Worm (Caenorhabditis elegans) whole organism, L3 larva: ENCODE results near the gene srr-3.

Source experiments
- R02D3.7 ChIP-seq: fragments of 150-350 bp; optimal IDR thresholded peaks from 2 replicates; lab custom pipeline; 2014; ENCODE audit warnings: missing biosample characterization, missing genetic modification characterization
- ceh-16 ChIP-seq: sonication (generic microtip); optimal IDR thresholded peaks from 2 replicates; lab custom pipeline; 2017; ENCODE audit warnings: missing biosample characterization, missing genetic modification characterization
- ceh-28 ChIP-seq: fragments of 150-350 bp; optimal IDR thresholded peaks from 2 replicates; lab custom pipeline; 2014; ENCODE audit warnings: missing biosample characterization, missing genetic modification reagents, missing genetic modification characterization
- ceh-82 ChIP-seq: fragments of 150-350 bp; optimal IDR thresholded peaks from 2 replicates; lab custom pipeline; 2014; ENCODE audit warnings: missing biosample characterization, missing genetic modification characterization
- ceh-9 ChIP-seq: sonication (generic microtip); optimal IDR thresholded peaks from 2 replicates; lab custom pipeline; 2018; ENCODE audit warnings: missing biosample characterization, missing genetic modification characterization
- daf-12 ChIP-seq: fragments of 150-350 bp; optimal IDR thresholded peaks from 2 replicates; lab custom pipeline; 2014; ENCODE audit warnings: missing biosample characterization, missing genetic modification reagents, missing genetic modification characterization
- egl-27 ChIP-seq: sonication (generic microtip); optimal IDR thresholded peaks from 4 replicates; lab custom pipeline; 2017; ENCODE audit warnings: missing biosample characterization, missing genetic modification reagents, missing genetic modification characterization
- egl-5 ChIP-seq: fragments of 150-350 bp; optimal IDR thresholded peaks from 2 replicates; lab custom pipeline; 2017; ENCODE audit warnings: missing biosample characterization, missing genetic modification reagents, missing genetic modification characterization, inconsistent platforms
- elt-1 ChIP-seq: fragments of 150-350 bp; optimal IDR thresholded peaks from 2 replicates; lab custom pipeline; 2014; ENCODE audit warnings: missing biosample characterization, missing genetic modification characterization
- elt-2 ChIP-seq: sonication (generic microtip); optimal IDR thresholded peaks from 2 replicates; lab custom pipeline; 2016; ENCODE audit warnings: missing genetic modification reagents, mild to moderate bottlenecking, missing genetic modification characterization, missing compliant biosample characterization
- elt-3 ChIP-seq, 3 experiments: fragments of 150-350 bp in 1 of 3; sonication (generic microtip) in 2 of 3; optimal IDR thresholded peaks; 2 replicates in 2 of 3; 4 replicates in 1 of 3; lab custom pipeline; 2014 to 2017; ENCODE audit warnings: missing biosample characterization in 3 of 3, missing genetic modification characterization in 3 of 3
- eor-1 ChIP-seq, 2 experiments: fragments of 150-350 bp; optimal IDR thresholded peaks; 2 replicates each; lab custom pipeline; 2014 to 2018; ENCODE audit warnings: missing biosample characterization in 2 of 2, missing genetic modification characterization in 2 of 2
- fkh-10 ChIP-seq: sonication (generic microtip); optimal IDR thresholded peaks from 2 replicates; lab custom pipeline; 2017; ENCODE audit warnings: missing biosample characterization, missing genetic modification reagents, missing genetic modification characterization
- fkh-2 ChIP-seq: fragments of 150-350 bp; optimal IDR thresholded peaks from 2 replicates; lab custom pipeline; 2014; ENCODE audit warnings: missing biosample characterization, missing genetic modification reagents, missing genetic modification characterization
- fos-1 ChIP-seq: fragments of 150-350 bp; optimal IDR thresholded peaks from 2 replicates; lab custom pipeline; 2014; ENCODE audit warnings: missing biosample characterization, missing genetic modification characterization
- hmg-11 ChIP-seq: sonication (generic microtip); optimal IDR thresholded peaks from 2 replicates; lab custom pipeline; 2016; ENCODE audit warnings: missing genetic modification characterization, missing compliant biosample characterization
- jun-1 ChIP-seq: fragments of 150-350 bp; optimal IDR thresholded peaks from 2 replicates; lab custom pipeline; 2014; ENCODE audit warnings: missing biosample characterization, missing genetic modification reagents, missing genetic modification characterization
- lin-15B ChIP-seq: fragments of 150-350 bp; optimal IDR thresholded peaks from 2 replicates; lab custom pipeline; 2014; ENCODE audit warnings: missing biosample characterization, missing genetic modification characterization
- mdl-1 ChIP-seq: fragments of 150-350 bp; optimal IDR thresholded peaks from 2 replicates; lab custom pipeline; 2014; ENCODE audit warnings: missing biosample characterization, missing genetic modification characterization
- mml-1 ChIP-seq: fragments of 150-350 bp; sonication (generic microtip); optimal IDR thresholded peaks from 3 replicates; lab custom pipeline; 2014; ENCODE audit warnings: missing biosample characterization, missing genetic modification characterization
- nfya-1 ChIP-seq: sonication (generic microtip); optimal IDR thresholded peaks from 2 replicates; lab custom pipeline; 2017; ENCODE audit warnings: missing genetic modification characterization, mild to moderate bottlenecking, missing compliant biosample characterization, antibody characterized with exemption, moderate library complexity; ENCODE audit not compliant: insufficient read depth
- nhr-11 ChIP-seq: fragments of 150-350 bp; optimal IDR thresholded peaks from 2 replicates; lab custom pipeline; 2014; ENCODE audit warnings: missing biosample characterization, missing genetic modification characterization
- nhr-237 ChIP-seq: fragments of 150-350 bp; optimal IDR thresholded peaks from 2 replicates; lab custom pipeline; 2014; ENCODE audit warnings: missing biosample characterization, missing genetic modification characterization
- nhr-28 ChIP-seq: fragments of 150-350 bp; optimal IDR thresholded peaks from 2 replicates; lab custom pipeline; 2014; ENCODE audit warnings: missing biosample characterization, missing genetic modification characterization
- nhr-43 ChIP-seq: sonication (generic microtip); optimal IDR thresholded peaks from 2 replicates; lab custom pipeline; 2016; ENCODE audit warnings: mild to moderate bottlenecking, missing genetic modification characterization, missing compliant biosample characterization; ENCODE audit not compliant: poor library complexity, severe bottlenecking
- nhr-67 ChIP-seq: fragments of 150-350 bp; optimal IDR thresholded peaks from 2 replicates; lab custom pipeline; 2014; ENCODE audit warnings: missing biosample characterization, missing genetic modification characterization
- pqm-1 ChIP-seq: fragments of 150-350 bp; optimal IDR thresholded peaks from 2 replicates; lab custom pipeline; 2017; ENCODE audit warnings: missing biosample characterization, missing genetic modification characterization, inconsistent platforms
- sea-2 ChIP-seq: fragments of 150-350 bp; sonication (generic microtip); optimal IDR thresholded peaks from 4 replicates; lab custom pipeline; 2014; ENCODE audit warnings: missing biosample characterization, missing genetic modification reagents, missing genetic modification characterization
- skn-1 ChIP-seq: fragments of 150-350 bp; optimal IDR thresholded peaks from 2 replicates; lab custom pipeline; 2014; ENCODE audit warnings: missing biosample characterization, missing genetic modification characterization
- snpc-4 ChIP-seq: fragments of 150-350 bp; optimal IDR thresholded peaks from 2 replicates; lab custom pipeline; 2014; ENCODE audit warnings: missing biosample characterization, missing genetic modification characterization
- tbx-2 ChIP-seq: sonication (generic microtip); optimal IDR thresholded peaks from 2 replicates; lab custom pipeline; 2016; ENCODE audit warnings: mild to moderate bottlenecking, missing genetic modification characterization, missing compliant biosample characterization
- unc-39 ChIP-seq: sonication (generic microtip); optimal IDR thresholded peaks from 4 replicates; lab custom pipeline; 2017; ENCODE audit warnings: missing biosample characterization, missing genetic modification characterization
- unc-62 ChIP-seq: fragments of 150-350 bp; sonication (generic microtip); optimal IDR thresholded peaks from 4 replicates; lab custom pipeline; 2014; ENCODE audit warnings: missing biosample characterization, missing genetic modification reagents, missing genetic modification characterization
- zag-1 ChIP-seq: fragments of 150-350 bp; optimal IDR thresholded peaks from 2 replicates; lab custom pipeline; 2014; ENCODE audit warnings: missing biosample characterization, missing genetic modification characterization
- ztf-11 ChIP-seq: fragments of 150-350 bp; optimal IDR thresholded peaks from 2 replicates; lab custom pipeline; 2014; ENCODE audit warnings: missing biosample characterization, missing genetic modification characterization
- ztf-4 ChIP-seq: fragments of 150-350 bp; optimal IDR thresholded peaks from 2 replicates; lab custom pipeline; 2014; ENCODE audit warnings: missing biosample characterization, missing genetic modification characterization

The srr-3 gene

DNA sequence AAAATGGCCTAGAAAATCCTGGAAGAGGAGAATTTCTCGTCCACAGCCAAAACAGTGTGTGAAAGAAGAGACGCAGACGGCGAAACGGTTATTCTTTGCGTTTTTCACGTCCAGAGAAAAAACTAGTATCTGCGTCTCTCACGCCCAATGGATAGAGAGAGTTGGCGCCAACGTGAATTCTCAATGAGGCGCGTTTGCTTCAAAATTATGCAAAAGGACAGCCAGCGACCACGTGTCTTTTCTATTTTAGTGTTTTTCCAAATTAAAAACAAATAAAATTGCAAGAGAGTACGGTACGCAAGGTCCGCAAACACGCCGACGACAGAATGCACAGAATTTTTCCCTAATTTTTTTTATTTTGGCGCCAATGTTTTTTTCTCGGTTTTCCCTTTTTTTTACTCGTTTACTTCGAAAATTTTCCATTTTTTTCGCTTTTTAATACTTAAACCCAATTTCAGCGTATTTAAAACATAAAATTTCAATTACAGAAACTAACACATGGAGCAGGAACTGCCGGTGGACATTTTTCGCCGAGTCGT, 29.4 kb upstream of the srr-3 start, which contains the start of gene Y32B12B.2:
Gene Y32B12B.2, plus strand, starts transcription at position 489 of the 539 bp plus-strand sequence.
- no peak for TF ChIP-seq mdl-1 (tag; lab: Kevin White, UChicago)
- no peak for TF ChIP-seq skn-1 (tag; lab: Kevin White, UChicago)
- peak; percentile 73 for TF ChIP-seq lin-15B
- TF ChIP-seq elt-2 (tag; lab: Kevin White, UChicago), result peak; percentile 36
- TF ChIP-seq egl-27 (tag; lab: Kevin White, UChicago), result no peak
- TF ChIP-seq nfya-1 (tag; lab: Kevin White, UChicago), result peak; percentile 83

DNA sequence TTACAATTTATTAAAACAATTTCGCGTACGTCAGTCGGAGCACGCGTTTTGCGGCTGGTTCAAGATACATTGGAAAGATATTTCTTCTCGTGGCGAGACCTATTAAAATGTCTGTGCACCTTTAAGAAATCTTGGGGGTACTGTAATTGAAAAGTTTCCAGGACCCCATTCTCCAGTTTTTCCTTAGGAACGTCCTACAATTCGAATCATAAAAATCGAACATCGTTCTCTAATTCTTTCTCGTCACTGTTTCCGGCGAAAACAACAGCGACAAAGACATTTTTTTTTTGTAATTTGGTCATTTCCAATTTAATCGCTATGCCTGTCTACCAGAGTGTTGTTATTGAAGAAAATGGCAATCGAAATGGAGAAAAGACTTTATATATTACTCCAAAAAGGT, 28.1 kb upstream of the srr-3 start, which contains the start of gene Y32B12B.1:
Gene Y32B12B.1, plus strand, starts transcription at position 301 of the 400 bp plus-strand sequence.
- TF ChIP-seq egl-5 (no peak), unc-62 (GFP tag; lab: Kevin White, UChicago) (no peak), R02D3.7 (tag; lab: Kevin White, UChicago) (no peak), unc-39 (no peak), hmg-11 (no peak), fkh-2 (tag; lab: Kevin White, UChicago) (no peak), pqm-1 (tag; lab: Kevin White, UChicago) (no peak), sea-2 (no peak), zag-1 (tag; lab: Kevin White, UChicago) (no peak), elt-1 (no peak), ceh-82 (tag; lab: Kevin White, UChicago) (no peak), nhr-11 (tag; lab: Kevin White, UChicago) (no peak), ceh-16 (tag; lab: Kevin White, UChicago) (no peak), daf-12 (tag; lab: Kevin White, UChicago) (no peak), eor-1 (tag; optimal IDR thresholded peaks at IDR 0.05; lab: Kevin White, UChicago) (no peak), fos-1 (tag; lab: Kevin White, UChicago) (no peak), ztf-11 (tag; lab: Kevin White, UChicago) (no peak)

DNA sequence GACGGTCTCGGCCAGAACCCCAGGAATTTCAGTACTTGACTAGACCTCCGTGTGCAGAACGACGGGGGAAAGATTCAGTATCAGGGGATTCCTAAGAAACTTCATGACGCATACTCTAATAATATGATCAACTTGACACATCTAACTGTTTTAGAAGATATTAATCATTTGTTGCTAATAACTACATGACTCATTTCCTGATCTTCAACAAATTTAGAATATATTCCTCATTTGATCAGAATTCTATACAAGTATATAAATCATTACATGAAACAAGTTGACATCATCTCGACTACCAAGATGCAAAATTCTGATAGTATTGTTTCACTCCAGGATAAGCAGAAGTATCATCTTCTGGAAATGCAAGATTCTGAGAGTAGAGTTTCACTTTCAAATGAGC, 26.6 kb upstream of the srr-3 start, which contains the start of gene Y32B12B.8:
Gene Y32B12B.8, plus strand, starts transcription at position 301 of the 400 bp plus-strand sequence.
- TF ChIP-seq elt-2 (tag; lab: Kevin White, UChicago), result no peak
- TF ChIP-seq fos-1 (tag; lab: Kevin White, UChicago), result no peak
- TF ChIP-seq egl-27 (tag; lab: Kevin White, UChicago), result no peak
- TF ChIP-seq nhr-237 (tag; lab: Kevin White, UChicago), result no peak
- no peak for TF ChIP-seq mml-1 (tag; lab: Kevin White, UChicago)
- TF ChIP-seq ceh-28 (tag; lab: Kevin White, UChicago), result no peak

DNA sequence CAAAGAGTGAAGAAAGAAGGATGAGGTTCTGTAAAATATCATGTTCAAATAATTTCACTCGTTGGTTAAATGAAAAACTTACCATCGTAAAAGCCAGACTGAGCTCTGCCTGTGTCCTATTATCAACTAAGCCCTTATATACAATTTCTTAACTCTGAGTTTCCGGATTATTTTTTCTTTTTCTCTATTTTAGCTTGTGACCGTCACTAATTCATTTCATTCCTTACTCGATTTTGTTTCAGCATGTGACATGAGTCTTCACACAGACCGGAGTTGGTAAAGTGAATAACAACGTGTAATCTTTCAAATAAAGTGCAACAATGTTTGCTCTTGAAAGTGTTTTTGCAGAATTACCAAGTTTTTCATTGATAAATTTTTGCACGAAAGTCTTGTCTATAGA, 25.4 kb upstream of the srr-3 start, which contains the start of gene cpr-2:
Gene cpr-2, minus strand, starts transcription at position 101 of the 400 bp plus-strand sequence.
- TF ChIP-seq tbx-2 (tag; lab: Kevin White, UChicago) (no peak), jun-1 (no peak), nhr-43 (tag; lab: Kevin White, UChicago) (no peak), skn-1 (tag; lab: Kevin White, UChicago) (no peak), egl-5 (no peak), nhr-28 (no peak), ztf-11 (tag; lab: Kevin White, UChicago) (no peak), mdl-1 (tag; lab: Kevin White, UChicago) (no peak), elt-3 (tag; optimal IDR thresholded peaks at IDR 0.05; lab: Kevin White, UChicago) (no peak), egl-27 (tag; lab: Kevin White, UChicago) (no peak), ceh-82 (tag; lab: Kevin White, UChicago) (no peak), snpc-4 (no peak), ztf-4 (no peak), sea-2 (no peak), fkh-10 (GFP tag; lab: Kevin White, UChicago) (no peak), ceh-9 (tag; lab: Kevin White, UChicago) (no peak), nhr-67 (tag; lab: Kevin White, UChicago) (no peak)
